Fruit fly (Drosophila melanogaster): Measurements from ENCODE around the gene CG31176.
A peak's percentile ranks its signal among the peaks of the same experiment; 100 is the strongest.

CG31176 gene

DNA sequence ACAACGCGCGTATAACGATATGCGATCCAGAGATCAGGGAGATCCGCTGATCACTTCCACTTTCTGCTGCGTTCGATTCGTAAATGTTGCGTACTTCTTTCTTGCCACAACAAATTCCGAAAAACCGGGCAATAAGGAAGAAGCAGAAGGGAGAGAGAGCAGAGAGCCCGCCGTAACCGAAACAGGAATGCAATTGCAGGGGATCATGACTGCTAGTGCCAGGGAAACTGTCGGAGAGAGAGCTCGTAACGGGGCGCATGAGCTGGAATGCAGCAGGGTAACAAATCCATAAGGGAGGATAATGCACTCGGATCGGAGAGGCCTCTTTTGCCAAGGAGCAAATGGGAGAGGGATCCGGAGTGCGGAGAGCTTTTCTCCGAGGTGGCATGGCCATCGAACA lies 81.0 kb downstream of the CG31176 start:
- no peak for TF ChIP-seq Hr96 (GFP tag; optimal IDR thresholded peaks at IDR 0.05)
- TF ChIP-seq CG12768 (GFP tag; optimal IDR thresholded peaks at IDR 0.05), result no peak
- TF ChIP-seq CG7045 (GFP tag; optimal IDR thresholded peaks at IDR 0.05), result no peak
- no peak for TF ChIP-seq bab1 (GFP tag; optimal IDR thresholded peaks at IDR 0.05)

DNA sequence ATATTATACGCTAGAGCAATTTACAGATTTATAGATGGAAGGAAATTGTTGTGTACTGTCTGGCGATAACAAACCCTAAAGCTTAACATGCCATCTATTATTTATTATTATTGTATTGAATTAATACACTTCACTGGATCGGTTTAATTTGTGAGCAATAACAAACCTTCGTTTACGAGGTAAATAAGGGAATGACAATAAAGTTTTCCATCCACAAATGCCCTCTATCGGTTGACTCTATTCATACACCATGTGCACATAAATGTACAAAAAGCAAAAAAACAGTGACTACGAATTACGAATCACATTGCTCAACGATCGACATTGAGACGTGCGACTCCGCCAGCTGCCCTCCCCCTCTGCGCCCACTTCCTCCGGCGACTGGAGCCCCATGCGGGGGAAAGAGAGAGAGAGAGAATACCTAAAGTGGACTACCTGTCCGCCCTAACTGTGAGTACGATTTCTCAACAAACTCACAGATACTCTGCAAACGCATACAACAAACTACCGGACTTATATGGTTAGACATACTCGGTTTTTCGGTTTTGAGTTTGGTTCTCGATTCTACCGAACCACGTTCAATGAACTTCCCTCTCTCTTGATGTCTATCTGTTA lies 82.5 kb downstream of the CG31176 start:
- TF ChIP-seq CG1620 (GFP tag; optimal IDR thresholded peaks at IDR 0.05), result no peak
- TF ChIP-seq CG14711 (tag; optimal IDR thresholded peaks at IDR 0.05), result no peak
- TF ChIP-seq CG7101 (tag; optimal IDR thresholded peaks at IDR 0.05), result no peak
- no peak for TF ChIP-seq CG5204 (GFP tag; optimal IDR thresholded peaks at IDR 0.05)

DNA sequence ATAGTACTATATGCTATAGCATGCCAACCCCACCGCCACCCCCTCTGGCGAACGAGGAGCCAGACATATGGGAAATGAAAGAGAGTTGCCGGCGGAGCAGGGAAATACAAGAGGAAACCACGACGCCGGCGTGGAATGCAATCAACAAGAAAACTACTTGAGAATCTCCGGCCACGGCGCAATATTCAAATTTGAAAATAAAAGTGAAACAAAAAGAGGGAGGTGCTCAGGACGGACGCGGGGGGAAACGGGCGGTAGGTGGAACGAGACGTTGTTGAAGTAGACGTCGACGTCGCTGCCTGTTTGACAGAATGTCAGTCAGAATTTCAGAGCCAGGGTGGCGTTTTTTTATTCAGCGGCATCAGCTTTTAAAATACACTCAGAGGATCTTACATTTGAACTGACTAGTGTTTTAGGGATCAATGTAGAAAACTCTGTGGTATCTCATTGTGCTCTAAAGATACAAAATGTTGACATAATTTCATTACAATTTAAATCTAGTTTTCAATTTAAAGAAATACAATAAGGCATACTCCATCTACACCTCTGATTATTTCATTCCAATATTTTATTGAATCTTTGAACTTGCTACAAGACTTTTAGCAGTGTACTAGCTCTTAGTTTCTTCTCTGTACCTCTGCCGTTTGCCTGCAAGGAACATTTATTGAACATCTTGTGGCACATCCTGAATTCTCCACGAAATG lies 83.3 kb downstream of the CG31176 start:
- TF ChIP-seq CG5204 (GFP tag; optimal IDR thresholded peaks at IDR 0.05) (no peak), ovo (GFP tag; optimal IDR thresholded peaks at IDR 0.05) (no peak), CG11617 (GFP tag; optimal IDR thresholded peaks at IDR 0.05) (no peak), Hr96 (GFP tag; optimal IDR thresholded peaks at IDR 0.05) (no peak), tj (GFP tag; optimal IDR thresholded peaks at IDR 0.05) (peak; percentile 11), CG33017 (tag; optimal IDR thresholded peaks at IDR 0.05) (no peak)

DNA sequence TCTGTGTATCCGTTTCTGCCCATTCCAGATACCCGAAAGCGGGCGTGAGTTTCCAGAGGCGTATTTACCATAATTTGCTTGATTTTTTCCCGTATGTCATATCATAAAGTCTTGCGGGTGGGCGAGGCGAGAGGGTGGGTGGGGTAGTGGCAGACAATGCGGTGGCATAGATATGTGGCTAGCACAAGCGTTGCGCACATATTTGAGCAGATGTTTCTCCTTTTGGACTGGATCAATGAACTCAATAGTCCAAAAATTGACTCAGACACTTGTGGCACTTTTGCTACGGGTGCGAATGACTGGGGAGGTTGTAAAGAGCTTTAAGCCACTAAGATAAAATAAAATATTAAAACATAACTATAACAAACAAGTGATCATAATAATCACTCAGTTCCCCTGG lies 84.3 kb downstream of the CG31176 start:
- TF ChIP-seq CG12768 (GFP tag; optimal IDR thresholded peaks at IDR 0.05) (no peak), CG11617 (GFP tag; optimal IDR thresholded peaks at IDR 0.05) (no peak), cnc (optimal IDR thresholded peaks at IDR 0.05) (no peak), Mnt (GFP tag; optimal IDR thresholded peaks at IDR 0.05) (no peak), toe (GFP tag; optimal IDR thresholded peaks at IDR 0.05) (no peak), tj (GFP tag; optimal IDR thresholded peaks at IDR 0.05) (no peak), CG33017 (tag; optimal IDR thresholded peaks at IDR 0.05) (no peak), CG1620 (GFP tag; optimal IDR thresholded peaks at IDR 0.05) (no peak), CG5204 (GFP tag; optimal IDR thresholded peaks at IDR 0.05) (no peak), Hr96 (GFP tag; optimal IDR thresholded peaks at IDR 0.05) (no peak), CG7101 (tag; optimal IDR thresholded peaks at IDR 0.05) (no peak), pad (GFP tag; optimal IDR thresholded peaks at IDR 0.05) (no peak), CG14711 (tag; optimal IDR thresholded peaks at IDR 0.05) (no peak), Clk (GFP tag; optimal IDR thresholded peaks at IDR 0.05) (no peak), bab1 (GFP tag; optimal IDR thresholded peaks at IDR 0.05) (no peak)

DNA sequence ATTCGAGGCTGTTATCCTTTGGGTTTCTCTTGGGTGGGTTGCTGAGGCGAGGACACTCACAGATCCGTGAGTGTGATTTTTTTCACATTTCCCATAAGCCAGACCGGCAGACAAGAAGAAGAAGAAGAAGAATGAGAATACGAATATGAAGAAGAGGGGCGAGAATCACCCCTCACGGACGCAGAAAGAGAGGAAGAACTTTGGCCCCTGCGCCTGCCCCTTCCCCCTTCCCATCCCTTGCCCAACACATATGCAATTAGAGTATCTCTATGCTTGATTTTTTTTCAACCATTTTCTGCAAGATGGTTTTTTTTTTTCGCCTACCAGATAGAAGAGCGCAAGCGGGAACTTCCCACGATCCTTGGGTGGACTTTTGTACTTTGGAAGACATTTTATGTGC lies 84.8 kb downstream of the CG31176 start:
- TF ChIP-seq CG11617 (GFP tag; optimal IDR thresholded peaks at IDR 0.05), result no peak

DNA sequence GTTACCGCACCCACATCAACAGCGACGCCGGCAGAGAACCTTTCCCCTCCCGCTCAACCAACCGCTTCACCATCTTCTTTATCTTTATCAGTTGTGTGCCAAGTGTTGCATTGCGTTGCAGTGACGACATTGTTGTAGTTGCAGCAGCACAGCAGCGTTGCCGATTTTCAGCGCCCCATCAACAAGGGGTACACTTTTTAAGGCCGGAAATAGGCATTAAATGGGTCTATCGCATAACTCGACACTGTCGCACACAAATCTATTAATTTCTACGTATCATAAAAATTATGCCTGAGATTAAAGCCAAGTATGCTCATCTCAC lies 85.7 kb downstream of the CG31176 start:
- TF ChIP-seq Clk (GFP tag; optimal IDR thresholded peaks at IDR 0.05) (no peak), pad (GFP tag; optimal IDR thresholded peaks at IDR 0.05) (no peak), toe (GFP tag; optimal IDR thresholded peaks at IDR 0.05) (no peak), CG33017 (tag; optimal IDR thresholded peaks at IDR 0.05) (no peak), CG7045 (GFP tag; optimal IDR thresholded peaks at IDR 0.05) (no peak), Crg-1 (GFP tag; optimal IDR thresholded peaks at IDR 0.05) (no peak)

DNA sequence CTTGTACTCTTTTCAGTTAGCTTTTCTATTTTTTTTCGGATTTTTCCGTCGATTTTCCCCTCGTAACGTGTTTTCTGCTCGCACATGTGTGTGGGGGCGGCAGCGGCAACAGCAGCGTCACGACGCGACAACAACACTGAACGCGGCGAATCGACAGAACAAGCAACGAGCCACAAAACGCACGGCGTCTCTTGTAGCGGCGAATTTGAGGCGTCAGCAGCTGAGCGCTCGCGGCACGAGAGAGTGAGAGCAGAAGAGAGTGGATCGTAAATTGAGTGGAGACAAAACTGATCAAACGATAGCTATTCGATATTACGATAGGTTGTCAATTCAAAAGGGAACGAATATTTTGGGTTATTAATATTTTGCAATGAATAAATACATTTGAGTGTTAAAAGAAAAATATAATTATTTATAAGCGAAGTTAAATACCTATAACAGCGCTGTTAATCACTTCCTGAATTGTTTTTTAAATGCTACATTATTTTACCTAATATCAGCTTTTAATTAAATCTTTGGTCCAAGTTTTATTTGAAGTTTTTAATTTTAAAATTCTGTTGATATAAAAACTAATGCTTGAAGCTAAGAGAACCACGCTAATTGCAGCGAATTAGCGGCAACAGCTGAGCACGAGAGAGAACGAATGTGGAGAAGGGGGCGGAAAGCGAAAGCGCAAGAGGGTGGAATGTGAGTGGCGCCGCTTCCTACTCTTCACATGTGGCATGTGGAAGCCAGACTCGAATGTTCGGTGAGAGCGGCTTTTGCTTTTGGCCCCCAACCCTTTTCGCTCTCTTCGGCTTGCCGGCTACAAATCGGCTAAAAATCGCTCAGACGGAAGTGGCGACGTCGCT lies 86.3 kb downstream of the CG31176 start:
- peak; percentile 82 for TF ChIP-seq toe (GFP tag; optimal IDR thresholded peaks at IDR 0.05)
- TF ChIP-seq Mnt (GFP tag; optimal IDR thresholded peaks at IDR 0.05), result peak; percentile 95
- peak; percentile 77 for TF ChIP-seq Clk (GFP tag; optimal IDR thresholded peaks at IDR 0.05)
- TF ChIP-seq CG5204 (GFP tag; optimal IDR thresholded peaks at IDR 0.05), result peak; percentile 60
- no peak for TF ChIP-seq Crg-1 (GFP tag; optimal IDR thresholded peaks at IDR 0.05)
- TF ChIP-seq CG1620 (GFP tag; optimal IDR thresholded peaks at IDR 0.05), result no peak
- TF ChIP-seq tj (GFP tag; optimal IDR thresholded peaks at IDR 0.05), result peak; percentile 66
- peak; percentile 38 for TF ChIP-seq pad (GFP tag; optimal IDR thresholded peaks at IDR 0.05)
- peak; percentile 80 for TF ChIP-seq CG12768 (GFP tag; optimal IDR thresholded peaks at IDR 0.05)
- TF ChIP-seq CG7045 (GFP tag; optimal IDR thresholded peaks at IDR 0.05), result peak; percentile 57
- no peak for TF ChIP-seq CG7101 (tag; optimal IDR thresholded peaks at IDR 0.05)
- peak; percentile 99 for TF ChIP-seq bab1 (GFP tag; optimal IDR thresholded peaks at IDR 0.05)
- TF ChIP-seq cnc (optimal IDR thresholded peaks at IDR 0.05), result no peak
- TF ChIP-seq Hr96 (GFP tag; optimal IDR thresholded peaks at IDR 0.05), result peak; percentile 62
- peak; percentile 94 for TF ChIP-seq cic (GFP tag; optimal IDR thresholded peaks at IDR 0.05)
- TF ChIP-seq CG33017 (tag; optimal IDR thresholded peaks at IDR 0.05), result peak; percentile 55
- TF ChIP-seq CG14711 (tag; optimal IDR thresholded peaks at IDR 0.05), result peak; percentile 21
- TF ChIP-seq ovo (GFP tag; optimal IDR thresholded peaks at IDR 0.05), result peak; percentile 81
- TF ChIP-seq kay (GFP tag; ENCODE audit: borderline replicate concordance), result peak; percentile 98
- peak; percentile 49 for TF ChIP-seq CG11617 (GFP tag; optimal IDR thresholded peaks at IDR 0.05)

Measured in whole organism, adult.